Fruit fly (Drosophila melanogaster): ENCODE results near the gene Ugt302C1.
A peak's percentile ranks its signal among the peaks of the same experiment; 100 is the strongest.

Ugt302C1 gene

DNA sequence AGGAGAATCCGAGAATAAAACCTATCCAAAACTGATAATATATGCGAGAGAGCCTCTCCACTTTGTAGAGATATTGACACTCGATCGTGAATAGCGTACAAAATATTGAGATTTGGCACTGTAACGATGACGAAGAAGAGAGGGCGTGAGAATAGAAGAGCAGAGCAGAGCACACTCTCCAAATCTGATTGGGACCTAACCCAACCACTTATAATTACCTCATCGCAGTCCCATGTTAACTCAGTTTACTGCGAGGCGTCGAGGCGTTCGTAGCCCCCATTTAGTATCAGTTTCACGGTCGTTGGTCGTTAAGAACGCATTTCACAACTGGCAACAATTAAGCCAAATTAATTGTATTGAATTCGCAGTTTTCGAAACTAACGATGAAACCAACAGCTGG lies at the start of gene Ugt302C1 (continued):
- TF ChIP-seq HLHmδ (GFP tag; optimal IDR thresholded peaks at IDR 0.05) (no peak), CG10431 (GFP tag; optimal IDR thresholded peaks at IDR 0.05) (no peak), CG4282 (GFP tag; optimal IDR thresholded peaks at IDR 0.05) (no peak), slou (GFP tag; optimal IDR thresholded peaks at IDR 0.05) (no peak), CG2678 (tag; optimal IDR thresholded peaks at IDR 0.05) (no peak), Dp (GFP tag; optimal IDR thresholded peaks at IDR 0.05) (no peak), Xrp1 (GFP tag; IDR thresholded peaks at IDR 0.05) (no peak), jumu (GFP tag; optimal IDR thresholded peaks at IDR 0.05) (no peak), corto (GFP tag; optimal IDR thresholded peaks at IDR 0.05) (peak; percentile 16), CG31388 (GFP tag; optimal IDR thresholded peaks at IDR 0.05) (no peak), prd (optimal IDR thresholded peaks at IDR 0.05) (no peak), prd (GFP tag; IDR thresholded peaks at IDR 0.05) (no peak), Max (GFP tag; optimal IDR thresholded peaks at IDR 0.05) (no peak), CG15011 (GFP tag; optimal IDR thresholded peaks at IDR 0.05) (no peak), CG15514 (GFP tag; optimal IDR thresholded peaks at IDR 0.05) (peak; percentile 7), CG18619 (GFP tag; optimal IDR thresholded peaks at IDR 0.05) (no peak), slp2 (GFP tag; optimal IDR thresholded peaks at IDR 0.05) (no peak), CG30431 (GFP tag; optimal IDR thresholded peaks at IDR 0.05) (no peak), pnt (GFP tag; optimal IDR thresholded peaks at IDR 0.05) (no peak), CG7372 (GFP tag; IDR thresholded peaks at IDR 0.05) (no peak), CG16779 (GFP tag; IDR thresholded peaks at IDR 0.05) (no peak), Meics (GFP tag; optimal IDR thresholded peaks at IDR 0.05) (peak; percentile 9), Fer1 (GFP tag; optimal IDR thresholded peaks at IDR 0.05) (no peak), org-1 (GFP tag; optimal IDR thresholded peaks at IDR 0.05) (no peak), Rx (GFP tag; IDR thresholded peaks at IDR 0.05) (no peak), tup (GFP tag; optimal IDR thresholded peaks at IDR 0.05) (no peak), Elba2 (GFP tag; optimal IDR thresholded peaks at IDR 0.05) (no peak), CG1792 (GFP tag; optimal IDR thresholded peaks at IDR 0.05) (no peak), Sox102F (GFP tag; optimal IDR thresholded peaks at IDR 0.05) (no peak), Ets97D (GFP tag; optimal IDR thresholded peaks at IDR 0.05) (no peak), CG3995 (GFP tag; optimal IDR thresholded peaks at IDR 0.05) (no peak), yki (optimal IDR thresholded peaks at IDR 0.05) (peak; percentile 74), seq (GFP tag; IDR thresholded peaks at IDR 0.05) (no peak), YL-1 (GFP tag; optimal IDR thresholded peaks at IDR 0.05) (no peak), MBD-R2 (GFP tag; IDR thresholded peaks at IDR 0.05) (peak; percentile 29; the same call in 1 of the 2 replicates), Gug (GFP tag; IDR thresholded peaks at IDR 0.05) (no peak), CG14965 (GFP tag; optimal IDR thresholded peaks at IDR 0.05; ENCODE audit: borderline replicate concordance) (no peak), CG4854 (GFP tag; optimal IDR thresholded peaks at IDR 0.05) (no peak), CG6791 (GFP tag; IDR thresholded peaks at IDR 0.05; ENCODE audit: partially characterized antibody) (no peak), Side (GFP tag; optimal IDR thresholded peaks at IDR 0.05) (no peak), CG32772 (GFP tag; IDR thresholded peaks at IDR 0.05) (no peak), caup (GFP tag; optimal IDR thresholded peaks at IDR 0.05; ENCODE audit: severe bottlenecking) (peak; percentile 35), vfl (GFP tag; optimal IDR thresholded peaks at IDR 0.05) (no peak), CG4424 (GFP tag; optimal IDR thresholded peaks at IDR 0.05) (no peak), sc (optimal IDR thresholded peaks at IDR 0.05) (no peak), sc (GFP tag; optimal IDR thresholded peaks at IDR 0.05) (no peak), dm (GFP tag; optimal IDR thresholded peaks at IDR 0.05) (no peak), danr (GFP tag; IDR thresholded peaks at IDR 0.05) (no peak), CG3163 (GFP tag; optimal IDR thresholded peaks at IDR 0.05) (peak; percentile 79), gro (GFP tag; optimal IDR thresholded peaks at IDR 0.05) (no peak), chm (GFP tag; IDR thresholded peaks at IDR 0.05) (no peak), salm (tag; optimal IDR thresholded peaks at IDR 0.05) (no peak), CG3407 (GFP tag; optimal IDR thresholded peaks at IDR 0.05) (no peak), Hmx (GFP tag; optimal IDR thresholded peaks at IDR 0.05) (no peak)
